Worm (Caenorhabditis elegans) whole organism, late embryonic: ENCODE measurements around the gene F35E8.7.

ENCODE experiments used
- C38D4.7 ChIP-seq: fragments of 200-800 bp; sonication (Bioruptor generic); optimal IDR thresholded peaks from 2 replicates; lab custom pipeline; 2018; ENCODE audit warnings: mild to moderate bottlenecking, missing genetic modification characterization, moderate library complexity, missing compliant biosample characterization
- K02D7.2 ChIP-seq: sonication (generic microtip); optimal IDR thresholded peaks from 2 replicates; lab custom pipeline; 2017; ENCODE audit warnings: mild to moderate bottlenecking, missing genetic modification characterization, missing compliant biosample characterization
- ceh-14 ChIP-seq: sonication (generic microtip); optimal IDR thresholded peaks from 2 replicates; lab custom pipeline; 2016; ENCODE audit warnings: missing genotype, missing genetic modification characterization, missing compliant biosample characterization
- ceh-19 ChIP-seq: fragments of 200-800 bp; sonication (Bioruptor generic); optimal IDR thresholded peaks from 2 replicates; lab custom pipeline; 2018; ENCODE audit warnings: mild to moderate bottlenecking, missing genetic modification characterization, missing compliant biosample characterization
- ceh-22 ChIP-seq: sonication (generic microtip); optimal IDR thresholded peaks from 2 replicates; lab custom pipeline; 2017; ENCODE audit warnings: missing biosample characterization, missing genetic modification characterization
- ceh-24 ChIP-seq: sonication (generic microtip); optimal IDR thresholded peaks from 2 replicates; lab custom pipeline; 2016; ENCODE audit warnings: mild to moderate bottlenecking, missing genetic modification characterization, missing compliant biosample characterization
- ceh-30 ChIP-seq: fragments of 150-350 bp; optimal IDR thresholded peaks from 2 replicates; lab custom pipeline; 2014; ENCODE audit warnings: missing biosample characterization, missing genetic modification characterization
- ceh-31 ChIP-seq: sonication (generic microtip); optimal IDR thresholded peaks from 2 replicates; lab custom pipeline; 2016; ENCODE audit warnings: missing genetic modification characterization, missing compliant biosample characterization
- ceh-34 ChIP-seq: sonication (generic microtip); optimal IDR thresholded peaks from 2 replicates; lab custom pipeline; 2016; ENCODE audit warnings: mild to moderate bottlenecking, missing genetic modification characterization, missing compliant biosample characterization
- ceh-48 ChIP-seq: sonication (generic microtip); optimal IDR thresholded peaks from 2 replicates; lab custom pipeline; 2016; ENCODE audit warnings: missing genetic modification characterization, inconsistent platforms, missing compliant biosample characterization
- ceh-6 ChIP-seq: fragments of 200-800 bp; sonication (Bioruptor generic); optimal IDR thresholded peaks from 2 replicates; lab custom pipeline; 2018; ENCODE audit warnings: mild to moderate bottlenecking, missing genetic modification characterization, missing compliant biosample characterization
- ceh-9 ChIP-seq: sonication (generic microtip); optimal IDR thresholded peaks from 2 replicates; lab custom pipeline; 2016; ENCODE audit warnings: mild to moderate bottlenecking, missing genetic modification characterization, inconsistent platforms, missing compliant biosample characterization
- dve-1 ChIP-seq: sonication (generic microtip); optimal IDR thresholded peaks from 2 replicates; lab custom pipeline; 2017; ENCODE audit warnings: antibody characterized with exemption, mild to moderate bottlenecking, missing genetic modification characterization, missing compliant biosample characterization
- elt-2 ChIP-seq: sonication (generic microtip); optimal IDR thresholded peaks from 2 replicates; lab custom pipeline; 2016; ENCODE audit warnings: missing genetic modification reagents, missing genetic modification characterization, missing compliant biosample characterization
- ets-4 ChIP-seq: sonication (generic microtip); optimal IDR thresholded peaks from 2 replicates; lab custom pipeline; 2016; ENCODE audit warnings: missing genetic modification characterization, missing compliant biosample characterization
- eyg-1 ChIP-seq: sonication (generic microtip); optimal IDR thresholded peaks from 2 replicates; lab custom pipeline; 2016; ENCODE audit warnings: missing genotype, missing genetic modification characterization, missing compliant biosample characterization
- fkh-10 ChIP-seq: fragments of 150-350 bp; optimal IDR thresholded peaks from 2 replicates; lab custom pipeline; 2014; ENCODE audit warnings: missing biosample characterization, missing genetic modification reagents, missing genetic modification characterization
- fkh-6 ChIP-seq: sonication (generic microtip); optimal IDR thresholded peaks from 2 replicates; lab custom pipeline; 2016; ENCODE audit warnings: missing genetic modification characterization, missing compliant biosample characterization
- hlh-13 ChIP-seq: fragments of 200-800 bp; sonication (Bioruptor generic); optimal IDR thresholded peaks from 2 replicates; lab custom pipeline; 2018; ENCODE audit warnings: mild to moderate bottlenecking, missing genetic modification characterization, missing compliant biosample characterization
- hlh-8 ChIP-seq: sonication (generic microtip); optimal IDR thresholded peaks from 2 replicates; lab custom pipeline; 2016; ENCODE audit warnings: missing genotype, missing genetic modification characterization, missing compliant biosample characterization
- lin-11 ChIP-seq: fragments of 200-800 bp; sonication (Bioruptor generic); optimal IDR thresholded peaks from 2 replicates; lab custom pipeline; 2018; ENCODE audit warnings: mild to moderate bottlenecking, missing genetic modification characterization, missing compliant biosample characterization
- madf-2 ChIP-seq: sonication (generic microtip); optimal IDR thresholded peaks from 2 replicates; lab custom pipeline; 2017; ENCODE audit warnings: missing genetic modification characterization, missing compliant biosample characterization
- mec-3 ChIP-seq: sonication (generic microtip); optimal IDR thresholded peaks from 2 replicates; lab custom pipeline; 2016; ENCODE audit warnings: borderline replicate concordance, missing genetic modification characterization, missing compliant biosample characterization
- nfya-1 ChIP-seq: sonication (generic microtip); optimal IDR thresholded peaks from 2 replicates; lab custom pipeline; 2017; ENCODE audit warnings: missing genetic modification characterization, mild to moderate bottlenecking, missing compliant biosample characterization, antibody characterized with exemption, moderate library complexity
- odd-2 ChIP-seq: sonication (generic microtip); optimal IDR thresholded peaks from 2 replicates; lab custom pipeline; 2017; ENCODE audit warnings: antibody characterized with exemption, mild to moderate bottlenecking, missing genetic modification characterization, missing compliant biosample characterization
- pat-9 ChIP-seq: fragments of 200-800 bp; sonication (Bioruptor generic); optimal IDR thresholded peaks from 2 replicates; lab custom pipeline; 2018; ENCODE audit warnings: mild to moderate bottlenecking, missing genetic modification characterization, moderate library complexity, missing compliant biosample characterization
- pax-1 ChIP-seq: fragments of 150-350 bp; optimal IDR thresholded peaks from 2 replicates; lab custom pipeline; 2014; ENCODE audit warnings: missing biosample characterization, missing genetic modification characterization
- sdc-2 ChIP-seq: sonication (generic microtip); optimal IDR thresholded peaks from 2 replicates; lab custom pipeline; 2016; ENCODE audit warnings: missing genotype, missing genetic modification characterization, missing compliant biosample characterization
- sox-2 ChIP-seq: fragments of 200-800 bp; sonication (Bioruptor generic); IDR thresholded peaks from 2 replicates; pipeline ENCODE4 v1.3.6; 2022; ENCODE audit warnings: missing genetic modification reagents, missing genetic modification characterization, missing compliant biosample characterization
- sox-4 ChIP-seq: sonication (generic microtip); optimal IDR thresholded peaks from 2 replicates; lab custom pipeline; 2017; ENCODE audit warnings: mild to moderate bottlenecking, missing genetic modification characterization, inconsistent platforms, missing compliant biosample characterization
- syd-9 ChIP-seq: sonication (generic microtip); optimal IDR thresholded peaks from 2 replicates; lab custom pipeline; 2016; ENCODE audit warnings: mild to moderate bottlenecking, missing genetic modification characterization, moderate library complexity, missing compliant biosample characterization
- tbx-7 ChIP-seq: sonication (generic microtip); optimal IDR thresholded peaks from 2 replicates; lab custom pipeline; 2016; ENCODE audit warnings: missing genotype, missing genetic modification characterization, missing compliant biosample characterization
- unc-55 ChIP-seq: sonication (generic microtip); optimal IDR thresholded peaks from 2 replicates; lab custom pipeline; 2017; ENCODE audit warnings: missing biosample characterization, missing genetic modification reagents, missing genetic modification characterization
- unc-86 ChIP-seq: sonication (generic microtip); optimal IDR thresholded peaks from 2 replicates; lab custom pipeline; 2016; ENCODE audit warnings: missing genetic modification characterization, missing compliant biosample characterization
- zip-5 ChIP-seq: sonication (generic microtip); optimal IDR thresholded peaks from 2 replicates; lab custom pipeline; 2016; ENCODE audit warnings: missing genetic modification characterization, missing compliant biosample characterization

Gene F35E8.7

ce11 chrV:15880705-15881104, 33.1 kb upstream of the F35E8.7 start:
- peak; percentile 32 for TF ChIP-seq elt-2
- TF ChIP-seq ceh-9 (tag; lab: Kevin White, UChicago), result no peak

ce11 chrV:15884698-15885097, 29.1 kb upstream of the F35E8.7 start, which contains the start of gene oac-42:
oac-42 (minus strand) TSS chrV:15884798.
- TF ChIP-seq ceh-22 (tag; lab: Kevin White, UChicago), result no peak
- TF ChIP-seq pat-9 (tag; lab: Kevin White, UChicago), result no peak
- no peak for TF ChIP-seq ceh-9 (tag; lab: Kevin White, UChicago)
- no peak for TF ChIP-seq ets-4 (tag; lab: Kevin White, UChicago)
- TF ChIP-seq eyg-1, result no peak
- TF ChIP-seq elt-2, result no peak
- no peak for TF ChIP-seq madf-2 (tag; lab: Kevin White, UChicago)
- no peak for TF ChIP-seq nfya-1 (tag; lab: Kevin White, UChicago)
- TF ChIP-seq sox-4 (tag; lab: Kevin White, UChicago), result no peak
- no peak for TF ChIP-seq pax-1 (tag; lab: Kevin White, UChicago)
- no peak for TF ChIP-seq ceh-30
- TF ChIP-seq hlh-13, result no peak
- TF ChIP-seq C38D4.7, result no peak
- TF ChIP-seq hlh-8, result no peak
- no peak for TF ChIP-seq sdc-2 (tag; lab: Kevin White, UChicago)
- TF ChIP-seq unc-55 (GFP tag; lab: Kevin White, UChicago), result no peak
- no peak for TF ChIP-seq ceh-24 (tag; lab: Kevin White, UChicago)
- TF ChIP-seq ceh-6 (GFP tag; lab: Kevin White, UChicago), result no peak
- no peak for TF ChIP-seq ceh-31 (tag; lab: Kevin White, UChicago)
- TF ChIP-seq dve-1 (tag; lab: Kevin White, UChicago), result no peak

- TF ChIP-seq sdc-2 (tag; lab: Kevin White, UChicago), result no peak
- TF ChIP-seq syd-9 (tag; lab: Kevin White, UChicago), result no peak
- no peak for TF ChIP-seq dve-1 (tag; lab: Kevin White, UChicago)
- no peak for TF ChIP-seq zip-5 (tag; lab: Kevin White, UChicago)
- no peak for TF ChIP-seq fkh-10 (GFP tag; lab: Kevin White, UChicago)
- no peak for TF ChIP-seq ceh-48 (tag; lab: Kevin White, UChicago)
- TF ChIP-seq sox-2, result no peak
- no peak for TF ChIP-seq unc-55 (GFP tag; lab: Kevin White, UChicago)
Observed at ce11 chrV:15885967-15886366, 27.8 kb upstream of the F35E8.7 start, which contains the start of gene T06C12.9. T06C12.9 (minus strand) TSS chrV:15886067.

ce11 chrV:15887708-15888295, 26.0 kb upstream of the F35E8.7 start:
- TF ChIP-seq ets-4 (tag; lab: Kevin White, UChicago), result no peak
- TF ChIP-seq ceh-19 (GFP tag; lab: Kevin White, UChicago), result no peak
- TF ChIP-seq nfya-1 (tag; lab: Kevin White, UChicago), result peak; percentile 34
- TF ChIP-seq elt-2, result peak; percentile 66

- TF ChIP-seq tbx-7 (tag; lab: Kevin White, UChicago) (no peak), K02D7.2 (tag; lab: Kevin White, UChicago) (no peak), unc-55 (GFP tag; lab: Kevin White, UChicago) (no peak), ceh-48 (tag; lab: Kevin White, UChicago) (no peak), mec-3 (tag; lab: Kevin White, UChicago) (no peak), fkh-6 (tag; lab: Kevin White, UChicago) (no peak), sdc-2 (tag; lab: Kevin White, UChicago) (no peak), pat-9 (tag; lab: Kevin White, UChicago) (no peak), odd-2 (no peak), ceh-34 (no peak), C38D4.7 (no peak), fkh-10 (GFP tag; lab: Kevin White, UChicago) (no peak), ceh-14 (no peak), lin-11 (tag; lab: Kevin White, UChicago) (no peak), ceh-6 (GFP tag; lab: Kevin White, UChicago) (no peak), ets-4 (tag; lab: Kevin White, UChicago) (no peak), unc-86 (tag; lab: Kevin White, UChicago) (no peak)
Observed at ce11 chrV:15888751-15889150, 25.1 kb upstream of the F35E8.7 start, which contains the start of gene cgt-1. cgt-1 (minus strand) TSS chrV:15888851.
